Worm (Caenorhabditis elegans) whole organism, L4 larva: ENCODE measurements around the gene srab-4.

Source experiments
- F44E2.7 ChIP-seq: fragments of 200-800 bp; sonication (Bioruptor generic); IDR thresholded peaks from 2 replicates; pipeline ENCODE4 v2.1.2; 2022; ENCODE audit warnings: missing genetic modification characterization, missing compliant biosample characterization
- Y75B8A.6 ChIP-seq: fragments of 200-800 bp; sonication (Bioruptor generic); IDR thresholded peaks from 2 replicates; pipeline ENCODE4 v1.3.6; 2022; ENCODE audit warnings: missing genetic modification reagents, missing genetic modification characterization, missing compliant biosample characterization
- ZK337.2 ChIP-seq: fragments of 200-800 bp; sonication (Bioruptor generic); IDR thresholded peaks from 2 replicates; pipeline ENCODE4 v1.3.6; 2022; ENCODE audit warnings: missing genetic modification reagents, missing genetic modification characterization, missing compliant biosample characterization
- ZK546.5 ChIP-seq, 2 experiments: sonication (generic microtip); optimal IDR thresholded peaks; 2 replicates each; lab custom pipeline; 2017; ENCODE audit warnings: missing biosample characterization in 2 of 2, missing genetic modification characterization in 2 of 2
- ceh-32 ChIP-seq: sonication (generic microtip); optimal IDR thresholded peaks from 2 replicates; lab custom pipeline; 2016; ENCODE audit warnings: mild to moderate bottlenecking, missing genetic modification characterization, missing compliant biosample characterization; ENCODE audit not compliant: poor library complexity
- ces-1 ChIP-seq: fragments of 150-350 bp; sonication (generic microtip); optimal IDR thresholded peaks from 4 replicates; lab custom pipeline; 2014; ENCODE audit warnings: missing biosample characterization, missing genetic modification reagents, missing genetic modification characterization
- daf-12 ChIP-seq: fragments of 150-350 bp; optimal IDR thresholded peaks from 2 replicates; lab custom pipeline; 2014; ENCODE audit warnings: missing biosample characterization, missing genetic modification reagents, missing genetic modification characterization
- daf-16 ChIP-seq, 3 experiments: sonication (generic microtip); optimal IDR thresholded peaks; 2 replicates each; lab custom pipeline; 2016 to 2017; ENCODE audit warnings: missing genetic modification characterization in 3 of 3, missing genetic modification reagents in 3 of 3, mild to moderate bottlenecking in 2 of 3, missing compliant biosample characterization in 2 of 3, missing biosample characterization in 1 of 3, moderate library complexity in 1 of 3
- daf-19 ChIP-seq: fragments of 200-800 bp; sonication (Bioruptor generic); conservative IDR thresholded peaks from 2 replicates; pipeline ENCODE4 v1.3.6; 2022; ENCODE audit warnings: missing genetic modification characterization, missing compliant biosample characterization
- dmd-6 ChIP-seq: fragments of 200-800 bp; sonication (Bioruptor generic); IDR thresholded peaks from 2 replicates; pipeline ENCODE4 v1.3.6; 2022; ENCODE audit warnings: missing genetic modification reagents, missing genetic modification characterization, missing compliant biosample characterization
- dmd-8 ChIP-seq: fragments of 200-800 bp; sonication (Bioruptor generic); IDR thresholded peaks from 2 replicates; pipeline ENCODE4 v1.3.6; 2022; ENCODE audit warnings: missing genetic modification characterization, missing compliant biosample characterization
- duxl-1 ChIP-seq: sonication (generic microtip); optimal IDR thresholded peaks from 2 replicates; lab custom pipeline; 2016; ENCODE audit warnings: mild to moderate bottlenecking, missing genetic modification characterization, moderate library complexity, missing compliant biosample characterization; ENCODE audit not compliant: poor library complexity
- dve-1 ChIP-seq: sonication (generic microtip); optimal IDR thresholded peaks from 2 replicates; lab custom pipeline; 2017; ENCODE audit warnings: antibody characterized with exemption, mild to moderate bottlenecking, missing genetic modification characterization, missing compliant biosample characterization; ENCODE audit not compliant: insufficient read depth
- fkh-10 ChIP-seq: fragments of 150-350 bp; optimal IDR thresholded peaks from 2 replicates; lab custom pipeline; 2014; ENCODE audit warnings: missing biosample characterization, missing genetic modification reagents, missing genetic modification characterization
- hlh-30 ChIP-seq: sonication (generic microtip); optimal IDR thresholded peaks from 2 replicates; lab custom pipeline; 2017; ENCODE audit warnings: antibody characterized with exemption, mild to moderate bottlenecking, missing genetic modification characterization, missing compliant biosample characterization; ENCODE audit not compliant: insufficient read depth
- jun-1 ChIP-seq: fragments of 150-350 bp; optimal IDR thresholded peaks from 2 replicates; lab custom pipeline; 2014; ENCODE audit warnings: missing biosample characterization, missing genetic modification reagents, missing genetic modification characterization
- lin-15B ChIP-seq: fragments of 150-350 bp; sonication (generic microtip); optimal IDR thresholded peaks from 3 replicates; lab custom pipeline; 2014; ENCODE audit warnings: missing biosample characterization, missing genetic modification characterization
- lin-38 ChIP-seq: fragments of 200-800 bp; sonication (Bioruptor generic); IDR thresholded peaks from 2 replicates; pipeline ENCODE4 v1.3.6; 2022; ENCODE audit warnings: missing genetic modification reagents, missing genetic modification characterization, missing compliant biosample characterization
- lsy-2 ChIP-seq, 2 experiments: fragments of 150-350 bp in 1 of 2; sonication (generic microtip) in 1 of 2; optimal IDR thresholded peaks; 2 replicates each; lab custom pipeline; 2014 to 2017; ENCODE audit warnings: missing biosample characterization in 2 of 2, missing genetic modification characterization in 2 of 2
- madf-9 ChIP-seq: fragments of 200-800 bp; sonication (Bioruptor generic); conservative IDR thresholded peaks from 2 replicates; pipeline ENCODE4 v1.3.6; 2022; ENCODE audit warnings: missing genetic modification reagents, missing genetic modification characterization, missing compliant biosample characterization
- nhr-11 ChIP-seq: fragments of 150-350 bp; optimal IDR thresholded peaks from 2 replicates; lab custom pipeline; 2014; ENCODE audit warnings: missing biosample characterization, missing genetic modification characterization
- nhr-25 ChIP-seq: sonication (generic microtip); optimal IDR thresholded peaks from 2 replicates; lab custom pipeline; 2017; ENCODE audit warnings: missing genetic modification characterization, mild to moderate bottlenecking, missing compliant biosample characterization, antibody characterized with exemption, moderate library complexity, borderline replicate concordance; ENCODE audit not compliant: insufficient read depth
- nhr-42 ChIP-seq: fragments of 200-800 bp; sonication (Bioruptor generic); IDR thresholded peaks from 2 replicates; pipeline ENCODE4 v1.3.6; 2022; ENCODE audit warnings: missing genetic modification characterization, missing compliant biosample characterization
- nhr-48 ChIP-seq: sonication (generic microtip); optimal IDR thresholded peaks from 2 replicates; lab custom pipeline; 2016; ENCODE audit warnings: mild to moderate bottlenecking, missing genetic modification characterization, missing compliant biosample characterization
- sdz-12 ChIP-seq: fragments of 200-800 bp; sonication (Bioruptor generic); optimal IDR thresholded peaks from 2 replicates; lab custom pipeline; 2018; ENCODE audit warnings: mild to moderate bottlenecking, missing genetic modification characterization, missing compliant biosample characterization
- tag-97 ChIP-seq: fragments of 200-800 bp; sonication (Bioruptor generic); IDR thresholded peaks from 2 replicates; pipeline ENCODE4 v1.3.6; 2022; ENCODE audit warnings: missing genetic modification characterization, missing compliant biosample characterization
- unc-62 ChIP-seq, 3 experiments: fragments of 150-350 bp in 1 of 3; sonication (generic microtip); optimal IDR thresholded peaks in 2 of 3; peaks in 1 of 3; 1 replicate in 1 of 3; 2 replicates in 2 of 3; lab custom pipeline; 2014 to 2017; ENCODE audit warnings: missing biosample characterization in 3 of 3, missing genetic modification characterization in 3 of 3, missing genetic modification reagents in 3 of 3, missing genotype in 1 of 3
- zfp-2 ChIP-seq: sonication (generic microtip); optimal IDR thresholded peaks from 2 replicates; lab custom pipeline; 2016; ENCODE audit warnings: mild to moderate bottlenecking, missing genetic modification characterization, missing compliant biosample characterization
- zfp-3 ChIP-seq: fragments of 200-800 bp; sonication (Bioruptor generic); conservative IDR thresholded peaks from 2 replicates; pipeline ENCODE4 v1.3.6; 2022; ENCODE audit warnings: missing genetic modification reagents, missing genetic modification characterization, missing compliant biosample characterization
- zip-2 ChIP-seq: fragments of 150-350 bp; optimal IDR thresholded peaks from 2 replicates; lab custom pipeline; 2014; ENCODE audit warnings: missing biosample characterization, missing genetic modification characterization
- ztf-11 ChIP-seq: fragments of 150-350 bp; optimal IDR thresholded peaks from 2 replicates; lab custom pipeline; 2014; ENCODE audit warnings: missing biosample characterization, missing genetic modification characterization
- ztf-7 ChIP-seq: fragments of 150-350 bp; optimal IDR thresholded peaks from 2 replicates; lab custom pipeline; 2014; ENCODE audit warnings: missing biosample characterization, missing genetic modification characterization

The srab-4 gene

ce11 chrV:6998303-6998884 is 5.6 kb upstream of the srab-4 start, which contains the start of gene nhr-42 (continued):
- TF ChIP-seq lin-38 (GFP tag; lab: Robert Waterston, UW) (no peak), tag-97 (GFP tag; lab: Robert Waterston, UW) (no peak), ztf-11 (no peak), ceh-32 (tag; lab: Kevin White, UChicago) (no peak), lin-15B (tag; lab: Kevin White, UChicago) (no peak), F44E2.7 (GFP tag; lab: Robert Waterston, UW) (no peak), Y75B8A.6 (GFP tag; lab: Robert Waterston, UW) (no peak), duxl-1 (tag; lab: Kevin White, UChicago) (no peak), dmd-8 (GFP tag; lab: Robert Waterston, UW) (no peak), ZK337.2 (GFP tag; lab: Robert Waterston, UW) (no peak), ces-1 (GFP tag; lab: Kevin White, UChicago) (no peak), lsy-2 (tag; optimal IDR thresholded peaks at IDR 0.05; lab: Kevin White, UChicago) (peak in 1 of 2 experiments; percentile 20), unc-62 (GFP tag; optimal IDR thresholded peaks at IDR 0.05 in 1 of 2; lab: Kevin White, UChicago) (no peak), unc-62 (tag; optimal IDR thresholded peaks at IDR 0.05; lab: Kevin White, UChicago) (no peak), daf-19 (GFP tag; lab: Robert Waterston, UW) (no peak), zfp-3 (no peak), nhr-48 (no peak)

- no peak for TF ChIP-seq sdz-12
- TF ChIP-seq dve-1: peak; percentile 21
- 0 out of 2 replicates have a peak, but pooled peaks have one; percentile 14 for TF ChIP-seq dmd-6 (GFP tag; lab: Robert Waterston, UW)
- no peak for TF ChIP-seq daf-16 (GFP tag; optimal IDR thresholded peaks at IDR 0.05; lab: Kevin White, UChicago)
- TF ChIP-seq daf-16 (tag; optimal IDR thresholded peaks at IDR 0.05; lab: Kevin White, UChicago): peak; percentile 50
- TF ChIP-seq, all 104 proteins: peak for 3
Observed at ce11 chrV:7000734-7001133, 3.2 kb upstream of the srab-4 start.

- no peak for TF ChIP-seq nhr-25 (tag; lab: Kevin White, UChicago)
- TF ChIP-seq unc-62 (GFP tag; optimal IDR thresholded peaks at IDR 0.05 in 1 of 2; lab: Kevin White, UChicago): peak in 1 of 2 experiments; percentile 81
- TF ChIP-seq unc-62 (tag; optimal IDR thresholded peaks at IDR 0.05; lab: Kevin White, UChicago): no peak
Observed at ce11 chrV:7005964-7006363, 2.0 kb downstream of the srab-4 start, which contains the start of gene spig-10. spig-10 (plus strand) TSS chrV:7006264.

ce11 chrV:7007307-7007706 is 3.4 kb downstream of the srab-4 start, which contains the start of gene drd-10:
drd-10 (plus strand) TSS chrV:7007607.
- no peak for TF ChIP-seq fkh-10 (GFP tag; lab: Kevin White, UChicago)
- no peak for TF ChIP-seq ZK337.2 (GFP tag; lab: Robert Waterston, UW)
- TF ChIP-seq ZK546.5 (tag; optimal IDR thresholded peaks at IDR 0.05; lab: Kevin White, UChicago): no peak
- no peak for TF ChIP-seq jun-1
- no peak for TF ChIP-seq zip-2 (tag; lab: Kevin White, UChicago)
- no peak for TF ChIP-seq zfp-2 (tag; lab: Kevin White, UChicago)
- no peak for TF ChIP-seq hlh-30 (tag; lab: Kevin White, UChicago)
- TF ChIP-seq madf-9 (GFP tag; lab: Robert Waterston, UW): no peak
- TF ChIP-seq daf-12: no peak
- no peak for TF ChIP-seq nhr-42 (GFP tag; lab: Robert Waterston, UW)
- no peak for TF ChIP-seq ztf-7 (tag; lab: Kevin White, UChicago)
- TF ChIP-seq nhr-11: no peak
